Fruit fly (Drosophila melanogaster): Measurements from ENCODE around the gene Smyd3.

Smyd3 gene

dm6 chrX:2646022-2646761 is 37.5 kb upstream of the Smyd3 start (continued):
- peak; percentile 93 for TF ChIP-seq Camta (GFP tag; optimal IDR thresholded peaks at IDR 0.05)
- TF ChIP-seq CG1529 (GFP tag; optimal IDR thresholded peaks at IDR 0.05), result peak; percentile 96
- no peak for TF ChIP-seq Hr39 (optimal IDR thresholded peaks at IDR 0.05)
- TF ChIP-seq sim (GFP tag; IDR thresholded peaks at IDR 0.05), result peak; percentile 70; the same call in 1 of the 2 replicates
- peak; percentile 41; the same call in 1 of the 3 replicates for TF ChIP-seq HLH4C (GFP tag; IDR thresholded peaks at IDR 0.05; ENCODE audit: partially characterized antibody)
- peak in 1 of 3 experiments; percentile 93 for TF ChIP-seq Stat92E (GFP tag; optimal IDR thresholded peaks at IDR 0.05)
- TF ChIP-seq zf30C (GFP tag; optimal IDR thresholded peaks at IDR 0.05), result peak; percentile 25
- peak; percentile 97 for TF ChIP-seq nmo (GFP tag; optimal IDR thresholded peaks at IDR 0.05)
- TF ChIP-seq CG7987 (GFP tag; optimal IDR thresholded peaks at IDR 0.05), result peak; percentile 83
- TF ChIP-seq btn (GFP tag; optimal IDR thresholded peaks at IDR 0.05), result peak; percentile 95
- TF ChIP-seq CG31388 (GFP tag; optimal IDR thresholded peaks at IDR 0.05), result peak; percentile 75
- TF ChIP-seq nau (GFP tag; optimal IDR thresholded peaks at IDR 0.05), result peak; percentile 96
- peak; percentile 75 for TF ChIP-seq CG30020 (tag; optimal IDR thresholded peaks at IDR 0.05)
- peak; percentile 97 for TF ChIP-seq CG18262 (tag; optimal IDR thresholded peaks at IDR 0.05)
- TF ChIP-seq TFAM (GFP tag; optimal IDR thresholded peaks at IDR 0.05), result peak; percentile 86
- TF ChIP-seq CG12659 (GFP tag; optimal IDR thresholded peaks at IDR 0.05), result peak; percentile 99
- TF ChIP-seq caup (GFP tag; optimal IDR thresholded peaks at IDR 0.05; ENCODE audit: severe bottlenecking), result peak; percentile 96
- TF ChIP-seq Fer1 (GFP tag; optimal IDR thresholded peaks at IDR 0.05), result peak; percentile 98
- peak; percentile 97 for TF ChIP-seq Xrp1 (GFP tag; IDR thresholded peaks at IDR 0.05)
- TF ChIP-seq sna (GFP tag; IDR thresholded peaks at IDR 0.05; ENCODE audit: partially characterized antibody), result no peak
- TF ChIP-seq gt (GFP tag; IDR thresholded peaks at IDR 0.05), result peak; percentile 78
- TF ChIP-seq CG1832 (GFP tag; optimal IDR thresholded peaks at IDR 0.05), result peak; percentile 61
- TF ChIP-seq CG43689 (GFP tag; IDR thresholded peaks at IDR 0.05), result peak; percentile 89
- TF ChIP-seq CG4404 (GFP tag; IDR thresholded peaks at IDR 0.05), result peak; percentile 92
- TF ChIP-seq fru (optimal IDR thresholded peaks at IDR 0.05), result no peak
- TF ChIP-seq stc (GFP tag; IDR thresholded peaks at IDR 0.05), result peak; percentile 96
- peak; percentile 94; the same call in 2 of the 3 replicates for TF ChIP-seq CG2199 (GFP tag; IDR thresholded peaks at IDR 0.05)
- TF ChIP-seq h (optimal IDR thresholded peaks at IDR 0.05), result no peak
- peak; percentile 94 for TF ChIP-seq pb (GFP tag; optimal IDR thresholded peaks at IDR 0.05)
- peak; percentile 98 for TF ChIP-seq CG15269 (tag; optimal IDR thresholded peaks at IDR 0.05)
- TF ChIP-seq CG16815 (GFP tag; optimal IDR thresholded peaks at IDR 0.05), result peak; percentile 95
- TF ChIP-seq ATbp (GFP tag; optimal IDR thresholded peaks at IDR 0.05), result peak; percentile 98
- peak; percentile 68 for TF ChIP-seq CG7271 (tag; optimal IDR thresholded peaks at IDR 0.05)
- TF ChIP-seq klu (GFP tag; IDR thresholded peaks at IDR 0.05), result peak; percentile 89
- peak; percentile 95 for TF ChIP-seq pum (GFP tag; optimal IDR thresholded peaks at IDR 0.05)
- peak; percentile 97 for TF ChIP-seq CG6854 (GFP tag; optimal IDR thresholded peaks at IDR 0.05)
- TF ChIP-seq CG8944 (GFP tag; optimal IDR thresholded peaks at IDR 0.05), result peak; percentile 97
- peak; percentile 96 for TF ChIP-seq CG11504 (tag; optimal IDR thresholded peaks at IDR 0.05)
- TF ChIP-seq tap (tag; optimal IDR thresholded peaks at IDR 0.05), result peak; percentile 95
- peak; percentile 95 for TF ChIP-seq CG3407 (GFP tag; optimal IDR thresholded peaks at IDR 0.05)
- TF ChIP-seq CG10462 (GFP tag; optimal IDR thresholded peaks at IDR 0.05), result peak; percentile 93
- TF ChIP-seq az2 (GFP tag; optimal IDR thresholded peaks at IDR 0.05), result peak; percentile 97
- peak; percentile 97 for TF ChIP-seq ems (GFP tag; optimal IDR thresholded peaks at IDR 0.05)
- TF ChIP-seq CG12744 (GFP tag; optimal IDR thresholded peaks at IDR 0.05), result peak; percentile 97
- TF ChIP-seq Ets65A (GFP tag), result peak; percentile 99
- peak; percentile 62 for TF ChIP-seq bigmax (GFP tag; optimal IDR thresholded peaks at IDR 0.05)
- peak; percentile 93 for TF ChIP-seq CG15514 (GFP tag; optimal IDR thresholded peaks at IDR 0.05)
- peak; percentile 92 for TF ChIP-seq corto (GFP tag; optimal IDR thresholded peaks at IDR 0.05)
- peak; percentile 89 for TF ChIP-seq ara (GFP tag; IDR thresholded peaks at IDR 0.05)
- peak; percentile 98 for TF ChIP-seq CG30403 (GFP tag; optimal IDR thresholded peaks at IDR 0.05)
